Fruit fly (Drosophila melanogaster) Kc167 (cell line): Measurements from ENCODE around the gene CG14570.

Source experiments
- h ChIP-seq: fragments of >200 bp; optimal IDR thresholded peaks from 3 replicates; lab custom pipeline; 2018; ENCODE audit warnings: missing external identifiers
- psq ChIP-seq: fragments of >200 bp; optimal IDR thresholded peaks from 2 replicates; lab custom pipeline; 2017; ENCODE audit warnings: missing external identifiers
- ttk ChIP-seq: sonication (Bioruptor generic); optimal IDR thresholded peaks from 2 replicates; lab custom pipeline; 2017; ENCODE audit warnings: missing external identifiers

DNA sequence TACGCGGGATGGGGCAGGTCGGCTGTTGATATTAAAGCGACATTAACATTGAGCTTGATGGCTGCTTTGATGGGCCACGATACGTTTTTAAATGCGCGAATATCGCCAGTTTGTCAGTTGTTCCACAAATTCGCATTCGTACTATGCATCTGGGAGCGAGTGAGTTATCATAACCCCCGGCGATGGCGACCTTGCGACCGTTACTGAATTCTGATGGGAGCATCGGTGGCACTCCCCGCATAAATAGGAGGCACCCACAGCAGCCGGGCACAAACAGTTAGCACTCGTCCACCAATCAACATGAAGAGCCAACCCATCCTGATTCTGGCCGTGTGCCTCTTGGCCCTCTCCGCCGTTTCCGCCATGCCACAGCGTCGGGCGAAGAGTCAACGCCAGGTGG lies 26.6 kb upstream of the CG14570 start, which contains the start of gene CG14564:
- TF ChIP-seq h (no peak), psq (lab: Kevin White, UChicago) (no peak), ttk (lab: Kevin White, UChicago) (no peak)
